Worm (Caenorhabditis elegans) whole organism, L1 larva: ENCODE data around the gene lact-5.

Source experiments
- C34B4.2 ChIP-seq: sonication (generic microtip); optimal IDR thresholded peaks from 2 replicates; lab custom pipeline; 2017; ENCODE audit warnings: mild to moderate bottlenecking, missing genetic modification characterization, missing compliant biosample characterization
- blmp-1 ChIP-seq: fragments of 150-350 bp; optimal IDR thresholded peaks from 2 replicates; lab custom pipeline; 2014; ENCODE audit warnings: missing biosample characterization, missing genetic modification characterization
- ceh-8 ChIP-seq: fragments of 200-800 bp; sonication (Bioruptor generic); optimal IDR thresholded peaks from 2 replicates; lab custom pipeline; 2018; ENCODE audit warnings: mild to moderate bottlenecking, missing genetic modification characterization, moderate library complexity, missing compliant biosample characterization
- dpl-1 ChIP-seq, 3 experiments: fragments of 150-350 bp in 2 of 3; sonication (generic microtip) in 1 of 3; optimal IDR thresholded peaks; 2 replicates each; lab custom pipeline; 2014 to 2017; ENCODE audit warnings: missing biosample characterization in 3 of 3, missing genetic modification characterization in 3 of 3, missing genetic modification reagents in 3 of 3
- dsc-1 ChIP-seq: sonication (generic microtip); optimal IDR thresholded peaks from 2 replicates; lab custom pipeline; 2016; ENCODE audit warnings: mild to moderate bottlenecking, missing genetic modification characterization, missing compliant biosample characterization
- efl-1 ChIP-seq, 4 experiments: fragments of 150-350 bp; optimal IDR thresholded peaks in 3 of 4; peaks in 1 of 4; 1 replicate in 1 of 4; 2 replicates in 3 of 4; lab custom pipeline; 2014; ENCODE audit warnings: missing biosample characterization in 2 of 4, missing genetic modification characterization in 2 of 4, missing genetic modification reagents in 2 of 4
- efl-3 ChIP-seq: fragments of 200-800 bp; sonication (Bioruptor generic); optimal IDR thresholded peaks from 2 replicates; lab custom pipeline; 2018; ENCODE audit warnings: mild to moderate bottlenecking, missing genetic modification characterization, missing compliant biosample characterization
- elt-2 ChIP-seq: sonication (generic microtip); optimal IDR thresholded peaks from 2 replicates; lab custom pipeline; 2016; ENCODE audit warnings: missing genetic modification characterization, mild to moderate bottlenecking, inconsistent platforms, missing compliant biosample characterization, missing genetic modification reagents
- elt-3 ChIP-seq, 6 experiments: fragments of 150-350 bp in 1 of 6; sonication (generic microtip); optimal IDR thresholded peaks; 2 replicates each; lab custom pipeline; 2017 to 2018; ENCODE audit warnings: missing biosample characterization in 6 of 6, missing genetic modification characterization in 6 of 6, inconsistent platforms in 1 of 6
- fkh-8 ChIP-seq: sonication (generic microtip); optimal IDR thresholded peaks from 2 replicates; lab custom pipeline; 2016; ENCODE audit warnings: mild to moderate bottlenecking, missing genetic modification characterization, missing compliant biosample characterization
- hpl-2 ChIP-seq: fragments of 150-350 bp; optimal IDR thresholded peaks from 2 replicates; lab custom pipeline; 2014; ENCODE audit warnings: missing biosample characterization, missing genetic modification reagents, missing genetic modification characterization
- isw-1 ChIP-seq: fragments of 200-800 bp; sonication (Bioruptor generic); IDR thresholded peaks from 2 replicates; pipeline ENCODE4 v1.3.6; 2022; ENCODE audit warnings: missing genetic modification characterization, missing compliant biosample characterization
- lin-14 ChIP-seq: fragments of 200-800 bp; sonication (Bioruptor generic); optimal IDR thresholded peaks from 2 replicates; lab custom pipeline; 2018; ENCODE audit warnings: mild to moderate bottlenecking, missing genetic modification characterization, moderate library complexity, missing compliant biosample characterization
- lin-39 ChIP-seq: fragments of 150-350 bp; optimal IDR thresholded peaks from 2 replicates; lab custom pipeline; 2014; ENCODE audit warnings: missing biosample characterization, missing genetic modification reagents, missing genetic modification characterization
- lsy-2 ChIP-seq, 2 experiments: fragments of 150-350 bp; optimal IDR thresholded peaks; 2 replicates each; lab custom pipeline; 2014; ENCODE audit warnings: missing biosample characterization in 2 of 2, missing genetic modification characterization in 2 of 2
- mab-9 ChIP-seq: fragments of 200-800 bp; sonication (Bioruptor generic); IDR thresholded peaks from 2 replicates; pipeline ENCODE4 v1.3.6; 2022; ENCODE audit warnings: missing genetic modification reagents, missing genetic modification characterization, missing compliant biosample characterization
- nhr-11 ChIP-seq: fragments of 150-350 bp; optimal IDR thresholded peaks from 2 replicates; lab custom pipeline; 2014; ENCODE audit warnings: missing biosample characterization, missing genetic modification characterization
- nhr-12 ChIP-seq: sonication (generic microtip); optimal IDR thresholded peaks from 2 replicates; lab custom pipeline; 2017; ENCODE audit warnings: missing biosample characterization, missing genetic modification characterization
- nhr-20 ChIP-seq: sonication (generic microtip); optimal IDR thresholded peaks from 2 replicates; lab custom pipeline; 2016; ENCODE audit warnings: mild to moderate bottlenecking, missing genetic modification characterization, missing compliant biosample characterization
- nhr-237 ChIP-seq: fragments of 150-350 bp; optimal IDR thresholded peaks from 2 replicates; lab custom pipeline; 2014; ENCODE audit warnings: missing biosample characterization, missing genetic modification characterization
- nhr-90 ChIP-seq: sonication (generic microtip); optimal IDR thresholded peaks from 2 replicates; lab custom pipeline; 2016; ENCODE audit warnings: mild to moderate bottlenecking, missing genetic modification characterization, missing compliant biosample characterization; ENCODE audit not compliant: poor library complexity
- pax-3 ChIP-seq: fragments of 200-800 bp; sonication (Bioruptor generic); optimal IDR thresholded peaks from 2 replicates; lab custom pipeline; 2018; ENCODE audit warnings: mild to moderate bottlenecking, missing genetic modification characterization, moderate library complexity, missing compliant biosample characterization
- pqm-1 ChIP-seq: sonication (generic microtip); optimal IDR thresholded peaks from 3 replicates; lab custom pipeline; 2017; ENCODE audit warnings: missing biosample characterization, missing genetic modification characterization
- rnt-1 ChIP-seq: sonication (generic microtip); optimal IDR thresholded peaks from 2 replicates; lab custom pipeline; 2016; ENCODE audit warnings: mild to moderate bottlenecking, missing genetic modification characterization, moderate library complexity, missing compliant biosample characterization
- snpc-4 ChIP-seq: fragments of 150-350 bp; optimal IDR thresholded peaks from 2 replicates; lab custom pipeline; 2014; ENCODE audit warnings: missing biosample characterization, missing genetic modification characterization
- swsn-7 ChIP-seq: sonication (generic microtip); optimal IDR thresholded peaks from 2 replicates; lab custom pipeline; 2016; ENCODE audit warnings: missing genetic modification characterization, missing compliant biosample characterization
- tlp-1 ChIP-seq: fragments of 150-350 bp; optimal IDR thresholded peaks from 2 replicates; lab custom pipeline; 2014; ENCODE audit warnings: missing biosample characterization, missing genetic modification characterization
- unc-62 ChIP-seq: fragments of 150-350 bp; optimal IDR thresholded peaks from 2 replicates; lab custom pipeline; 2014; ENCODE audit warnings: missing biosample characterization, missing genetic modification reagents, missing genetic modification characterization
- unc-86 ChIP-seq: sonication (generic microtip); optimal IDR thresholded peaks from 2 replicates; lab custom pipeline; 2016; ENCODE audit warnings: missing genetic modification characterization, missing compliant biosample characterization
- unc-98 ChIP-seq: fragments of 200-800 bp; sonication (Bioruptor generic); IDR thresholded peaks from 2 replicates; pipeline ENCODE4 v1.3.6; 2022; ENCODE audit warnings: missing genetic modification characterization, missing compliant biosample characterization
- xbp-1 ChIP-seq: sonication (generic microtip); optimal IDR thresholded peaks from 2 replicates; lab custom pipeline; 2016; ENCODE audit warnings: missing genetic modification characterization, missing compliant biosample characterization
- zip-4 ChIP-seq: fragments of 200-800 bp; sonication (Bioruptor generic); optimal IDR thresholded peaks from 2 replicates; lab custom pipeline; 2018; ENCODE audit warnings: mild to moderate bottlenecking, missing genetic modification characterization, moderate library complexity, missing compliant biosample characterization
- ztf-4 ChIP-seq: fragments of 150-350 bp; optimal IDR thresholded peaks from 2 replicates; lab custom pipeline; 2014; ENCODE audit warnings: missing biosample characterization, missing genetic modification characterization

Gene lact-5

DNA sequence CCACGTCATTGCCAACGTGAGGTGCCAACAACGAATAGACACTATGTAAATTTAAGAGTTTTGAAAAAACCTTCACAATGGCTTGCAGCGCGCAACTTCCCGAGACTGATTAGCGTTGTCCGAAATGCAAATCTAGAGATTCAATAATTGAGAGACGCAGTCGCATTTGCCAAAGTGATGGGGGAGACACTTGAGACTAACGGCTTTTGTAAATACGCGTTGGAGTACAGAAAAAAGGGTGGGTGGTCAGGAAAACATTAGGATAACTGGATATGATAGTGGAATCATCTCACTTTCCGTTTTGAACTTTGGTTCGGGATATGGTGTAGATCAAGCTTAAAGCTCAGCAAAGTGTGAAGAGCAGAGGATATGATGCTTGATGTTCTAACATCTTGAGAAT, 41.8 kb downstream of the lact-5 start:
- TF ChIP-seq efl-1 (optimal IDR thresholded peaks at IDR 0.05; lab: Kevin White, UChicago): no peak
- peak in 1 of 2 experiments; percentile 66 for TF ChIP-seq efl-1 (GFP tag; optimal IDR thresholded peaks at IDR 0.05 in 1 of 2; lab: Kevin White, UChicago)
- TF ChIP-seq pqm-1 (tag; lab: Kevin White, UChicago): no peak
- no peak for TF ChIP-seq rnt-1 (tag; lab: Kevin White, UChicago)

DNA sequence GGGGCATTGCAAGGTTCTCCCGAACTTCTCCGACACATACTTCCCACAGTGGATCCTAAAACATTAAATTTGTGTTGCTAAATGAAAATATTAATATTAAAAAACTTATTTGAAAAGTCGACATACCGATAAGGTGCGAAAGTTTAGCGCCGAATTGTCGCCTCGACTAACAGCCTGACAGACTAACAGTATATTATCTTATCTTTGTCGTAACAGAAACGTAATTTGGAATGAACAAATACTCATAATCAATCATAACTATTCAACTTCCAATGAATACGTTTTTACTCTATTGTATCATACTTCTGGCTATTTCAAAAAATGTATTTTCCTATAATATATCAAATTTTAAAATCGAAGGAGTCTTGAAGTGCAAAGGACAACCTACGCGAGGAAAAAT, 44.6 kb downstream of the lact-5 start, which contains the start of gene F26G1.11:
F26G1.11 (plus strand) TSS at position 205 of the 400 bp plus-strand sequence.
- TF ChIP-seq elt-2 (tag; lab: Kevin White, UChicago) (peak; percentile 94), blmp-1 (tag; lab: Kevin White, UChicago) (peak; percentile 31), efl-3 (GFP tag; lab: Kevin White, UChicago) (no peak), nhr-20 (no peak), lin-14 (GFP tag; lab: Kevin White, UChicago) (peak; percentile 7), elt-3 (tag; optimal IDR thresholded peaks at IDR 0.05; lab: Kevin White, UChicago) (peak in 1 of 6 experiments; percentile 34)

DNA sequence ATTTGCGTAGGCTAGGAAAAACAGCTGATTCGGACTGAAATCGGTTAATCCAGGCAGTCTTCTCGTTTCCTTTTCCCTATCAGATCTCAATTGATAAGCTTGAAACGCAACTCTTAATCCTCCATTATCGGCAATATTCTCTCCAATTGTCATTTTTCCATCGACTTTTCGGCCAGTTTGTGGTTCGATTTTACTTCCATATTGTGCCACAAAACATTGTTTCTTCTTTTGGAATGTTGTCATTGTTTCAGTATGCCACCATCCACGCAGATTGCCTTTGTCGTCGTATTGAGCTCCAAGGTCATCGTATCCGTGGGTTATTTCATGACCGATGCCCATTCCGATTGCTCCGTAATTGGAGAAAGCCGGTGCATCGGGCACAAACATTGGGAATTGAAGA, 45.7 kb downstream of the lact-5 start:
- TF ChIP-seq swsn-7 (no peak), fkh-8 (tag; lab: Kevin White, UChicago) (no peak), hpl-2 (GFP tag; lab: Kevin White, UChicago) (no peak), dsc-1 (no peak), unc-98 (no peak), C34B4.2 (tag; lab: Kevin White, UChicago) (no peak), zip-4 (GFP tag; lab: Kevin White, UChicago) (no peak), efl-1 (optimal IDR thresholded peaks at IDR 0.05; lab: Kevin White, UChicago) (no peak), efl-1 (GFP tag; optimal IDR thresholded peaks at IDR 0.05 in 1 of 2; lab: Kevin White, UChicago) (no peak), snpc-4 (tag; lab: Kevin White, UChicago) (no peak), tlp-1 (tag; lab: Kevin White, UChicago) (no peak), unc-86 (tag; lab: Kevin White, UChicago) (no peak)
- TF ChIP-seq, all 84 proteins: peak for 0

DNA sequence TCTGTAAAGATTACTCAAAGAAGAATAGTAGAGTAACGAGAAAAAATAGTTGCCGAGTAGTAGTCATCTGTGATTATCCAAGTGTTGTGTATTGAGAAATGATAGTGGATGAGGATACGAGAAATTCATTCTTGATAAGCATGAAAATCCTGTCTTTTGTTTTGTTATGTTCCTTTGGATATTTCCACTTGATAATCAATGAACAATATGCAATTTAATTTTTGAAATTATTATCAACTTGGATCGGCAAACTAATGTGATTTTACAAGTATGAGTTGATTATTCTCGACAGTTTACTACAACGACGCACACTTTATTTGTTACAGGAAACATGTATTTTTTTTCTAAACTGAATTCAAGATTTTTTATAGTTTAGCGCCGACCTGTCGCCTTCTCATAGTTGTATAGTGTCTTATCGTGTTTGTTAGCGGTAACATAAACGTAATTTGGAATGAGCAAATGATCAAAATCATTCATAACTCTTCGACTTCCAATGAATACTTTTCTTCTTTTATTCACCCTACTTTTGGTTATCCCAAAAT, 47.6 kb downstream of the lact-5 start, which contains the start of the genes F26G1.9 and F26G1.10:
F26G1.9 (minus strand) TSS at position 101 of the 542 bp plus-strand sequence.
F26G1.10 (plus strand) TSS at position 492 of the 542 bp plus-strand sequence.
- TF ChIP-seq ceh-8 (GFP tag; lab: Kevin White, UChicago) (no peak), mab-9 (no peak), tlp-1 (tag; lab: Kevin White, UChicago) (no peak), nhr-237 (no peak), pax-3 (tag; lab: Kevin White, UChicago) (no peak), isw-1 (GFP tag; lab: Robert Waterston, UW) (no peak), ztf-4 (tag; lab: Kevin White, UChicago) (no peak), unc-98 (no peak), nhr-11 (no peak), dpl-1 (GFP tag; optimal IDR thresholded peaks at IDR 0.05; lab: Kevin White, UChicago) (no peak), nhr-12 (tag; lab: Kevin White, UChicago) (no peak), zip-4 (GFP tag; lab: Kevin White, UChicago) (no peak), lin-39 (no peak), hpl-2 (GFP tag; lab: Kevin White, UChicago) (no peak), xbp-1 (tag; lab: Kevin White, UChicago) (no peak), blmp-1 (tag; lab: Kevin White, UChicago) (no peak), unc-62 (GFP tag; lab: Kevin White, UChicago) (no peak), lsy-2 (tag; optimal IDR thresholded peaks at IDR 0.05; lab: Kevin White, UChicago) (no peak), nhr-90 (tag; lab: Kevin White, UChicago) (no peak), efl-1 (optimal IDR thresholded peaks at IDR 0.05; lab: Kevin White, UChicago) (no peak), efl-1 (GFP tag; optimal IDR thresholded peaks at IDR 0.05 in 1 of 2; lab: Kevin White, UChicago) (no peak)
